Worm (Caenorhabditis elegans): ENCODE data around the gene ncx-6.

The ncx-6 gene

DNA sequence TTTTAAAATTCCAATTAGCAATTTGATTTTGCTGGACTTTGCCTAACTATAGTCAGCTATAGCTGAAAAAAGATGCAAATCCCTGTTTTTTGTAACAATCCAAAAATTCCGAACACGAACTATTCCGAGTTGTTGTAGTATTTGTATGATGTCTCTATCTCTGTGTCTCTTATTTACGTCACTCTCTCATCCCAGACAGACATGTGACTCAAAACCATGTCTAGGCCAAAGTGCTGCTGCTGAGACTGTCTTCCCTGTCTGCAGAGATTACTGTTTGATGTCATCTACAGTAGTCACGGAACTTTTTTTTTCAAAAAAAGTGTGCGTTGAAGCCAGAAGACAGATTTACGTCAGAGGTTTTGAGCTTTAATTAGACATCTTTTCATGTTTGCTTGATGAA, 47.5 kb downstream of the ncx-6 start:
- TF ChIP-seq nhr-42 (GFP tag; IDR thresholded peaks at IDR 0.05) (0 out of 2 replicates have a peak, but pooled peaks have one; percentile 47), ces-1 (GFP tag; optimal IDR thresholded peaks at IDR 0.05) (no peak), Y105C5A.15 (GFP tag; IDR thresholded peaks at IDR 0.05) (no peak), unc-130 (GFP tag; optimal IDR thresholded peaks at IDR 0.05) (no peak), lin-39 (tag; optimal IDR thresholded peaks at IDR 0.05) (no peak), F37D6.2 (tag; optimal IDR thresholded peaks at IDR 0.05) (no peak), nhr-25 (tag; optimal IDR thresholded peaks at IDR 0.05; ENCODE audit: borderline replicate concordance, insufficient read depth) (no peak), hlh-11 (tag; optimal IDR thresholded peaks at IDR 0.05) (peak; percentile 17), hlh-30 (tag; optimal IDR thresholded peaks at IDR 0.05; ENCODE audit: insufficient read depth) (peak; percentile 81), ZK337.2 (GFP tag; IDR thresholded peaks at IDR 0.05) (no peak), T26A8.4 (GFP tag; IDR thresholded peaks at IDR 0.05) (no peak), unc-62 (GFP tag; optimal IDR thresholded peaks at IDR 0.05 in 1 of 2) (no peak), unc-62 (tag; optimal IDR thresholded peaks at IDR 0.05) (no peak), dve-1 (tag; optimal IDR thresholded peaks at IDR 0.05; ENCODE audit: insufficient read depth) (peak; percentile 10), daf-16 (GFP tag; optimal IDR thresholded peaks at IDR 0.05) (no peak), daf-16 (tag; optimal IDR thresholded peaks at IDR 0.05) (peak; percentile 59), dmd-6 (GFP tag; IDR thresholded peaks at IDR 0.05) (peak; percentile 53), unc-39 (tag; optimal IDR thresholded peaks at IDR 0.05) (no peak), zfp-3 (GFP tag; conservative IDR thresholded peaks at IDR 0.05) (no peak), madf-5 (GFP tag; IDR thresholded peaks at IDR 0.05) (no peak), lim-7 (GFP tag; IDR thresholded peaks at IDR 0.05) (no peak), pha-4 (GFP tag; IDR thresholded peaks at IDR 0.05) (no peak), pha-4 (tag; optimal IDR thresholded peaks at IDR 0.05) (no peak), arid-1 (GFP tag; conservative IDR thresholded peaks at IDR 0.05) (0 out of 2 replicates have a peak, but pooled peaks have one; percentile 11), skn-1 (tag; optimal IDR thresholded peaks at IDR 0.05) (no peak), mes-2 (tag; optimal IDR thresholded peaks at IDR 0.05; ENCODE audit: poor library complexity, severe bottlenecking) (peak; percentile 35), nhr-6 (tag; optimal IDR thresholded peaks at IDR 0.05) (peak; percentile 55)

DNA sequence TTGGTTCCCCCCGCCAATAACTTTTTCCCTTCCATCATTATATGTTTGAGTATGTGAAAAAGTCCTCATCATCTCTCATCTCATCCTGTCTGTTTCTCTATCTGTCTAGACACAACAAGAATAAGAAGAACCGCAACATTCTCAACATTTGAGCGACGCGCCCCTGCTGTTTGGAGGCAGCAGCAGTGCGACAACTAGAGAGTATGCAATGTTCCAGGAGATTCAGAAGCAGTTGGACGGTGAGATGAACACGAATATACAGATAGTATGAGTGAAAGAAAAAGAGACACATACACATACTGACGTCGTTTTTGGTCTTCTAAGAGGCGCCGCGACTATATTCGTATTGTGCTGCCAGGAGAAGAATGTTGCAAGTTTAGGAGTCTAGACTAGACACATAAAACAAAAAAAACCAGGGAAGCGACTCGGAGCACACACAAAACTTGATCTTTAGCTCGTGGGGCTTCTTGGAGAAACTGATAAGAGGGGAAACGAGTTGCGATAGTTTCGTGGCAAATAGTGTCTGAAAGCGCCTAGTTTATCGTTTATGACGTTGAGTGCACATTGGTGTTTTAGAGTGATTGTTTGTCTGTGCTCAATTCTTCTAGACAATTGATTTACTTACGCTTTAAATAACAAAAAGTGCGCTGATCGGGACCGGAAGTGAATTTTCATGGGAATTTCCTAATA, 48.1 kb downstream of the ncx-6 start:
- TF ChIP-seq ceh-44 (GFP tag; IDR thresholded peaks at IDR 0.05) = no peak
- TF ChIP-seq ama-1 (optimal IDR thresholded peaks at IDR 0.05) = no peak
- TF ChIP-seq F10B5.3 (tag; optimal IDR thresholded peaks at IDR 0.05) = no peak
- TF ChIP-seq nhr-76 (tag; optimal IDR thresholded peaks at IDR 0.05) = no peak
- TF ChIP-seq jun-1 (tag; optimal IDR thresholded peaks at IDR 0.05) = no peak
- TF ChIP-seq zip-2 (tag; optimal IDR thresholded peaks at IDR 0.05) = no peak
- no peak for TF ChIP-seq lin-39 (tag; optimal IDR thresholded peaks at IDR 0.05)
- TF ChIP-seq vab-7 (GFP tag; IDR thresholded peaks at IDR 0.05) = no peak
- no peak for TF ChIP-seq nhr-25 (tag; optimal IDR thresholded peaks at IDR 0.05; ENCODE audit: borderline replicate concordance, insufficient read depth)
- TF ChIP-seq ztf-7 (tag; optimal IDR thresholded peaks at IDR 0.05) = no peak
- no peak for TF ChIP-seq snpc-4 (tag; optimal IDR thresholded peaks at IDR 0.05)
- TF ChIP-seq cey-2 (tag; optimal IDR thresholded peaks at IDR 0.05; ENCODE audit: borderline replicate concordance, insufficient read depth) = no peak
- TF ChIP-seq Y48G9A.11 (GFP tag; IDR thresholded peaks at IDR 0.05) = no peak
- TF ChIP-seq php-3 (GFP tag; IDR thresholded peaks at IDR 0.05) = peak; percentile 61
- TF ChIP-seq mdl-1 (tag; optimal IDR thresholded peaks at IDR 0.05) = no peak
- no peak for TF ChIP-seq daf-19 (GFP tag; conservative IDR thresholded peaks at IDR 0.05)
- no peak for TF ChIP-seq saeg-2 (GFP tag; IDR thresholded peaks at IDR 0.05)
- no peak for TF ChIP-seq F49E8.2 (tag; optimal IDR thresholded peaks at IDR 0.05; ENCODE audit: borderline replicate concordance)
- TF ChIP-seq R02D3.7 (tag; optimal IDR thresholded peaks at IDR 0.05) = no peak
- no peak for TF ChIP-seq madf-9 (GFP tag; conservative IDR thresholded peaks at IDR 0.05)
- no peak for TF ChIP-seq lin-38 (GFP tag; IDR thresholded peaks at IDR 0.05)
- no peak for TF ChIP-seq ZK546.5 (tag; optimal IDR thresholded peaks at IDR 0.05)
- TF ChIP-seq rbr-2 (tag; optimal IDR thresholded peaks at IDR 0.05) = peak; percentile 18
- no peak for TF ChIP-seq lin-29 (GFP tag; IDR thresholded peaks at IDR 0.05)
- TF ChIP-seq hlh-11 (tag; optimal IDR thresholded peaks at IDR 0.05) = peak; percentile 45
- TF ChIP-seq mep-1 (tag; optimal IDR thresholded peaks at IDR 0.05) = no peak
- TF ChIP-seq lir-3 (tag; optimal IDR thresholded peaks at IDR 0.05) = no peak

Measured in whole organism, L4 larva.